Fruit fly (Drosophila melanogaster) whole organism, pupa: ENCODE data around the gene CG1275.

Source experiments
- CG10348 ChIP-seq: fragments of 200-800 bp; sonication (Bioruptor generic); IDR thresholded peaks from 2 replicates; pipeline ENCODE4 v1.3.6; 2022; ENCODE audit warnings: missing biosample characterization, missing genetic modification characterization
- CG12605 ChIP-seq: fragments of 200-800 bp; sonication (Bioruptor generic); IDR thresholded peaks from 2 replicates; pipeline ENCODE4 v1.3.6; 2022; ENCODE audit warnings: missing biosample characterization, missing genetic modification characterization
- CG13204 ChIP-seq: fragments of 200-800 bp; sonication (Bioruptor generic); optimal IDR thresholded peaks from 2 replicates; lab custom pipeline; 2018; ENCODE audit warnings: missing biosample characterization, mild to moderate bottlenecking, missing genetic modification characterization, moderate library complexity
- CG14655 ChIP-seq: fragments of 200-800 bp; sonication (Bioruptor generic); optimal IDR thresholded peaks from 3 replicates; lab custom pipeline; 2017; ENCODE audit warnings: mild to moderate bottlenecking, missing biosample characterization, missing genetic modification reagents, missing genetic modification characterization
- CG15710 ChIP-seq: fragments of 200-800 bp; sonication (Bioruptor generic); optimal IDR thresholded peaks from 2 replicates; lab custom pipeline; 2018; ENCODE audit warnings: missing biosample characterization, mild to moderate bottlenecking, missing genetic modification characterization, moderate library complexity
- CG17806 ChIP-seq: fragments of 200-800 bp; sonication (Bioruptor generic); optimal IDR thresholded peaks from 2 replicates; lab custom pipeline; 2018; ENCODE audit warnings: missing biosample characterization, mild to moderate bottlenecking, missing genetic modification characterization, moderate library complexity
- CG32121 ChIP-seq: fragments of 200-800 bp; sonication (Bioruptor generic); IDR thresholded peaks from 2 replicates; pipeline ENCODE4 v1.3.6; 2022; ENCODE audit warnings: missing biosample characterization, missing genetic modification characterization
- CG34367 ChIP-seq: fragments of 200-800 bp; sonication (Bioruptor generic); optimal IDR thresholded peaks from 2 replicates; lab custom pipeline; 2018; ENCODE audit warnings: missing biosample characterization, mild to moderate bottlenecking, missing genetic modification characterization
- CG4496 ChIP-seq: fragments of 200-800 bp; sonication (Bioruptor generic); IDR thresholded peaks from 3 replicates; pipeline ENCODE4 v1.3.6; 2022; ENCODE audit warnings: missing biosample characterization, missing genetic modification characterization
- CG8159 ChIP-seq: fragments of 200-800 bp; sonication (Bioruptor generic); optimal IDR thresholded peaks from 3 replicates; lab custom pipeline; 2018; ENCODE audit warnings: missing biosample characterization, mild to moderate bottlenecking, missing genetic modification characterization, moderate library complexity
- CG8301 ChIP-seq: fragments of 200-800 bp; sonication (Bioruptor generic); optimal IDR thresholded peaks from 2 replicates; lab custom pipeline; 2018; ENCODE audit warnings: missing biosample characterization, mild to moderate bottlenecking, missing genetic modification characterization
- CG9948 ChIP-seq: fragments of 200-800 bp; sonication (Bioruptor generic); optimal IDR thresholded peaks from 2 replicates; lab custom pipeline; 2018; ENCODE audit warnings: missing biosample characterization, mild to moderate bottlenecking, missing genetic modification characterization, moderate library complexity
- D1 ChIP-seq: fragments of 200-800 bp; sonication (Bioruptor generic); optimal IDR thresholded peaks from 2 replicates; lab custom pipeline; 2018; ENCODE audit warnings: missing biosample characterization, mild to moderate bottlenecking, missing genetic modification characterization, moderate library complexity
- EcR ChIP-seq: fragments of 200-800 bp; sonication (Bioruptor generic); optimal IDR thresholded peaks from 3 replicates; lab custom pipeline; 2019; ENCODE audit warnings: missing biosample characterization, missing genetic modification characterization, mild to moderate bottlenecking, moderate library complexity, missing genetic modification reagents
- Ets98B ChIP-seq: fragments of 200-800 bp; sonication (Bioruptor generic); IDR thresholded peaks from 2 replicates; pipeline ENCODE4 v1.3.6; 2022; ENCODE audit warnings: missing biosample characterization, missing genetic modification characterization
- Pif1A ChIP-seq: fragments of 200-800 bp; sonication (Bioruptor generic); optimal IDR thresholded peaks from 3 replicates; lab custom pipeline; 2016; ENCODE audit warnings: missing biosample characterization, missing genetic modification characterization
- Pif1B ChIP-seq: fragments of 200-800 bp; sonication (Bioruptor generic); optimal IDR thresholded peaks from 3 replicates; lab custom pipeline; 2016; ENCODE audit warnings: missing biosample characterization, missing genetic modification characterization
- Snoo ChIP-seq: fragments of 200-800 bp; sonication (Bioruptor generic); optimal IDR thresholded peaks from 3 replicates; lab custom pipeline; 2017; ENCODE audit warnings: missing biosample characterization, mild to moderate bottlenecking, missing genetic modification characterization, inconsistent platforms
- fd96Ca ChIP-seq: fragments of 200-800 bp; sonication (Bioruptor generic); IDR thresholded peaks from 3 replicates; pipeline ENCODE4 v1.3.6; 2022; ENCODE audit warnings: missing biosample characterization, missing genetic modification characterization
- gl ChIP-seq: fragments of 200-800 bp; sonication (Bioruptor generic); optimal IDR thresholded peaks from 2 replicates; lab custom pipeline; 2018; ENCODE audit warnings: missing biosample characterization, mild to moderate bottlenecking, missing genetic modification characterization
- rn ChIP-seq: fragments of 200-800 bp; sonication (Bioruptor generic); IDR thresholded peaks from 2 replicates; pipeline ENCODE4 v1.3.6; 2022; ENCODE audit warnings: missing biosample characterization, missing genetic modification characterization

The CG1275 gene

dm6 chr3L:2257412-2257862, at the start of gene CG1275, which contains the start of gene Elp5:
Gene CG1275, minus strand, starts transcription at chr3L:2257423.
Gene Elp5, plus strand, starts transcription at chr3L:2257456.
- TF ChIP-seq Pif1B (GFP tag; lab: Kevin White, UChicago): peak; percentile 98
- peak; percentile 95 for TF ChIP-seq CG13204
- peak; percentile 99 for TF ChIP-seq Pif1A (GFP tag; lab: Kevin White, UChicago)
- peak; percentile 97 for TF ChIP-seq CG17806 (tag; lab: Kevin White, UChicago)
- peak; percentile 98 for TF ChIP-seq CG10348 (GFP tag; lab: Robert Waterston, UW)
- TF ChIP-seq CG8301: peak; percentile 98
- peak; percentile 97 for TF ChIP-seq CG8159 (tag; lab: Kevin White, UChicago)
- TF ChIP-seq CG4496: peak; percentile 100
- TF ChIP-seq D1 (tag; lab: Kevin White, UChicago): no peak
- TF ChIP-seq CG15710: peak; percentile 99
- TF ChIP-seq CG12605 (GFP tag; lab: Robert Waterston, UW): peak; percentile 100
- peak; percentile 99 for TF ChIP-seq CG32121 (GFP tag; lab: Robert Waterston, UW)
- TF ChIP-seq CG14655 (GFP tag; lab: Kevin White, UChicago): peak; percentile 97
- TF ChIP-seq gl (tag; lab: Kevin White, UChicago): peak; percentile 98
- peak; percentile 100 for TF ChIP-seq fd96Ca (GFP tag; lab: Robert Waterston, UW)
- peak; percentile 93 for TF ChIP-seq EcR (GFP tag; lab: Kevin White, UChicago)
- TF ChIP-seq Snoo (tag; lab: Kevin White, UChicago): peak; percentile 97
- peak; percentile 99 for TF ChIP-seq CG34367 (tag; lab: Kevin White, UChicago)
- TF ChIP-seq CG9948 (tag; lab: Kevin White, UChicago): peak; percentile 99
- TF ChIP-seq rn: peak; percentile 99
- TF ChIP-seq Ets98B (GFP tag; lab: Robert Waterston, UW): peak; percentile 100

dm6 chr3L:2282506-2282905, 25.3 kb upstream of the CG1275 start, which contains the start of gene MsR2:
Gene MsR2, plus strand, starts transcription at chr3L:2282883.
- TF ChIP-seq Ets98B (GFP tag; lab: Robert Waterston, UW) (0 out of 2 replicates have a peak, but pooled peaks have one; percentile 11), EcR (GFP tag; lab: Kevin White, UChicago) (no peak), CG14655 (GFP tag; lab: Kevin White, UChicago) (peak; percentile 13), CG4496 (peak; percentile 74; the same call in 2 of the 3 replicates), CG12605 (GFP tag; lab: Robert Waterston, UW) (peak; percentile 90)
- TF ChIP-seq, all 21 proteins: peak for 4

dm6 chr3L:2276250-2276649, 19.0 kb upstream of the CG1275 start, which contains the start of gene yellow-g2:
Gene yellow-g2, plus strand, starts transcription at chr3L:2276550.
- TF ChIP-seq CG13204 (no peak), CG14655 (GFP tag; lab: Kevin White, UChicago) (no peak), EcR (GFP tag; lab: Kevin White, UChicago) (no peak), Snoo (tag; lab: Kevin White, UChicago) (no peak), CG8301 (no peak)

dm6 chr3L:2273392-2273791, 16.2 kb upstream of the CG1275 start:
- no peak for TF ChIP-seq CG4496
- TF ChIP-seq CG9948 (tag; lab: Kevin White, UChicago): no peak
- TF ChIP-seq CG34367 (tag; lab: Kevin White, UChicago): no peak
- TF ChIP-seq rn: no peak
- TF ChIP-seq CG15710: no peak
- TF ChIP-seq CG8301: no peak
- TF ChIP-seq Ets98B (GFP tag; lab: Robert Waterston, UW): no peak
- no peak for TF ChIP-seq EcR (GFP tag; lab: Kevin White, UChicago)
- no peak for TF ChIP-seq CG13204
- no peak for TF ChIP-seq CG17806 (tag; lab: Kevin White, UChicago)
- TF ChIP-seq Pif1B (GFP tag; lab: Kevin White, UChicago): no peak
- TF ChIP-seq CG12605 (GFP tag; lab: Robert Waterston, UW): no peak
- TF ChIP-seq CG8159 (tag; lab: Kevin White, UChicago): no peak
- TF ChIP-seq Pif1A (GFP tag; lab: Kevin White, UChicago): no peak
- no peak for TF ChIP-seq gl (tag; lab: Kevin White, UChicago)
- TF ChIP-seq CG10348 (GFP tag; lab: Robert Waterston, UW): no peak
- TF ChIP-seq D1 (tag; lab: Kevin White, UChicago): no peak

- TF ChIP-seq CG10348 (GFP tag; lab: Robert Waterston, UW) (no peak), CG4496 (no peak), Ets98B (GFP tag; lab: Robert Waterston, UW) (no peak), Pif1A (GFP tag; lab: Kevin White, UChicago) (no peak)
Measured at dm6 chr3L:2272669-2273068, 15.4 kb upstream of the CG1275 start, which contains the start of gene yellow-g. Gene yellow-g, minus strand, starts transcription at chr3L:2272769.

- TF ChIP-seq CG12605 (GFP tag; lab: Robert Waterston, UW) (no peak), CG17806 (tag; lab: Kevin White, UChicago) (no peak), rn (no peak), Pif1A (GFP tag; lab: Kevin White, UChicago) (no peak), Ets98B (GFP tag; lab: Robert Waterston, UW) (no peak), fd96Ca (GFP tag; lab: Robert Waterston, UW) (no peak), gl (tag; lab: Kevin White, UChicago) (no peak)
Measured at dm6 chr3L:2268525-2268924, 11.3 kb upstream of the CG1275 start, which contains the start of gene CG32302. Gene CG32302, plus strand, starts transcription at chr3L:2268825.
